Fruit fly (Drosophila melanogaster) whole organism, embryonic: ENCODE results near the gene Paf-AHalpha.

Experiments used
- BEAF-32 ChIP-seq: fragments of 200-800 bp; sonication (Bioruptor generic); optimal IDR thresholded peaks from 3 replicates; lab custom pipeline; 2017; ENCODE audit warnings: missing biosample characterization, missing genetic modification characterization, mild to moderate bottlenecking, moderate library complexity, missing genetic modification reagents
- Blimp-1 ChIP-seq: fragments of 200-800 bp; sonication (Bioruptor generic); optimal IDR thresholded peaks from 3 replicates; lab custom pipeline; 2018; ENCODE audit warnings: missing biosample characterization, missing genetic modification characterization, mild to moderate bottlenecking, moderate library complexity, missing genetic modification reagents
- BtbVII ChIP-seq: fragments of 200-800 bp; sonication (Bioruptor generic); optimal IDR thresholded peaks from 3 replicates; lab custom pipeline; 2017; ENCODE audit warnings: missing biosample characterization, mild to moderate bottlenecking, missing genetic modification characterization
- CG10209 ChIP-seq: fragments of 200-800 bp; sonication (Bioruptor generic); optimal IDR thresholded peaks from 3 replicates; lab custom pipeline; 2017; ENCODE audit warnings: missing biosample characterization, mild to moderate bottlenecking, missing genetic modification characterization, missing genetic modification reagents
- CG1024 ChIP-seq: fragments of 200-800 bp; sonication (Bioruptor generic); IDR thresholded peaks from 2 replicates; pipeline ENCODE4 v1.3.6; 2022; ENCODE audit warnings: missing biosample characterization, missing genetic modification characterization
- CG13123 ChIP-seq: fragments of 200-800 bp; sonication (Bioruptor generic); optimal IDR thresholded peaks from 2 replicates; lab custom pipeline; 2016; ENCODE audit warnings: missing biosample characterization, missing genetic modification characterization
- CG13424 ChIP-seq: fragments of 200-800 bp; sonication (Bioruptor generic); optimal IDR thresholded peaks from 2 replicates; lab custom pipeline; 2019; ENCODE audit warnings: missing biosample characterization, mild to moderate bottlenecking, missing genetic modification characterization, moderate library complexity
- CG16813 ChIP-seq: fragments of 200-800 bp; sonication (Bioruptor generic); IDR thresholded peaks from 3 replicates; pipeline ENCODE4 v1.3.6; 2022; ENCODE audit warnings: missing biosample characterization, missing genetic modification characterization; ENCODE audit not compliant: partially characterized antibody
- CG16815 ChIP-seq: fragments of 200-800 bp; sonication (Bioruptor generic); optimal IDR thresholded peaks from 3 replicates; lab custom pipeline; 2017; ENCODE audit warnings: missing biosample characterization, mild to moderate bottlenecking, missing genetic modification characterization
- CG17385 ChIP-seq: fragments of 200-800 bp; sonication (Bioruptor generic); optimal IDR thresholded peaks from 3 replicates; lab custom pipeline; 2018; ENCODE audit warnings: missing biosample characterization, mild to moderate bottlenecking, missing genetic modification characterization
- CG18476 ChIP-seq: fragments of 200-800 bp; sonication (Bioruptor generic); optimal IDR thresholded peaks from 2 replicates; lab custom pipeline; 2016; ENCODE audit warnings: missing biosample characterization, mild to moderate bottlenecking, missing genetic modification characterization
- CG2116 ChIP-seq: fragments of 200-800 bp; sonication (Bioruptor generic); optimal IDR thresholded peaks from 3 replicates; lab custom pipeline; 2018; ENCODE audit warnings: missing biosample characterization, mild to moderate bottlenecking, missing genetic modification characterization
- CG2875 ChIP-seq: fragments of 200-800 bp; sonication (Bioruptor generic); optimal IDR thresholded peaks from 2 replicates; lab custom pipeline; 2017; ENCODE audit warnings: missing biosample characterization, mild to moderate bottlenecking, missing genetic modification characterization, missing genetic modification reagents
- CG30020 ChIP-seq: fragments of 200-800 bp; optimal IDR thresholded peaks from 2 replicates; lab custom pipeline; 2019; ENCODE audit warnings: missing biosample characterization, mild to moderate bottlenecking, missing genetic modification characterization, moderate library complexity
- CG31388 ChIP-seq: fragments of 200-800 bp; sonication (Bioruptor generic); optimal IDR thresholded peaks from 2 replicates; lab custom pipeline; 2016; ENCODE audit warnings: missing biosample characterization, missing genetic modification characterization
- CG32772 ChIP-seq: fragments of 200-800 bp; sonication (Bioruptor generic); IDR thresholded peaks from 2 replicates; pipeline ENCODE4 v1.3.6; 2022; ENCODE audit warnings: missing biosample characterization, missing genetic modification characterization
- CG3847 ChIP-seq: fragments of 200-800 bp; sonication (Bioruptor generic); IDR thresholded peaks from 2 replicates; pipeline ENCODE4 v1.3.6; 2022; ENCODE audit warnings: missing biosample characterization, missing genetic modification characterization
- CG4360 ChIP-seq: fragments of 200-800 bp; sonication (Bioruptor generic); IDR thresholded peaks from 2 replicates; pipeline ENCODE4 v1.3.6; 2022; ENCODE audit warnings: missing biosample characterization, missing genetic modification characterization
- CG6683 ChIP-seq: fragments of 200-800 bp; sonication (Bioruptor generic); optimal IDR thresholded peaks from 2 replicates; lab custom pipeline; 2017; ENCODE audit warnings: missing biosample characterization, mild to moderate bottlenecking, missing genetic modification characterization, missing genetic modification reagents
- CG6689 ChIP-seq: fragments of 200-800 bp; sonication (Bioruptor generic); IDR thresholded peaks from 2 replicates; pipeline ENCODE4 v1.3.6; 2022; ENCODE audit warnings: missing biosample characterization, missing genetic modification characterization
- CG8089 ChIP-seq: fragments of 200-800 bp; sonication (Bioruptor generic); optimal IDR thresholded peaks from 3 replicates; lab custom pipeline; 2016; ENCODE audit warnings: missing biosample characterization, missing genetic modification characterization
- CG9215 ChIP-seq: fragments of 200-800 bp; sonication (Bioruptor generic); IDR thresholded peaks from 2 replicates; pipeline ENCODE4 v1.3.6; 2022; ENCODE audit warnings: missing biosample characterization, missing genetic modification characterization
- CG9797 ChIP-seq: fragments of 200-800 bp; sonication (Bioruptor generic); optimal IDR thresholded peaks from 3 replicates; lab custom pipeline; 2018; ENCODE audit warnings: missing biosample characterization, mild to moderate bottlenecking, missing genetic modification characterization
- CG9932 ChIP-seq: fragments of 200-800 bp; sonication (Bioruptor generic); IDR thresholded peaks from 2 replicates; pipeline ENCODE4 v1.3.6; 2022; ENCODE audit warnings: missing biosample characterization, missing genetic modification characterization
- Doc3 ChIP-seq: fragments of 200-800 bp; sonication (Bioruptor generic); IDR thresholded peaks from 3 replicates; pipeline ENCODE4 v1.3.6; 2022; ENCODE audit warnings: missing biosample characterization, missing genetic modification characterization; ENCODE audit not compliant: partially characterized antibody
- ERR ChIP-seq: fragments of 200-800 bp; sonication (Bioruptor generic); optimal IDR thresholded peaks from 2 replicates; lab custom pipeline; 2016; ENCODE audit warnings: missing biosample characterization, missing genetic modification characterization
- Gsc ChIP-seq: fragments of 200-800 bp; sonication (Bioruptor generic); IDR thresholded peaks from 2 replicates; pipeline ENCODE4 v1.3.6; 2022; ENCODE audit warnings: missing biosample characterization, missing genetic modification characterization
- H15 ChIP-seq: fragments of 200-800 bp; sonication (Bioruptor generic); IDR thresholded peaks from 3 replicates; pipeline ENCODE4 v1.3.6; 2022; ENCODE audit warnings: missing biosample characterization, missing genetic modification characterization
- HHEX ChIP-seq: fragments of 200-800 bp; sonication (Bioruptor generic); optimal IDR thresholded peaks from 3 replicates; lab custom pipeline; 2017; ENCODE audit warnings: missing biosample characterization, mild to moderate bottlenecking, missing genetic modification characterization, missing genetic modification reagents
- Hr3 ChIP-seq: fragments of 200-800 bp; sonication (Bioruptor generic); optimal IDR thresholded peaks from 3 replicates; lab custom pipeline; 2016; ENCODE audit warnings: missing biosample characterization, missing genetic modification characterization
- Jarid2 ChIP-seq: fragments of 200-800 bp; sonication (Bioruptor generic); optimal IDR thresholded peaks from 3 replicates; lab custom pipeline; 2017; ENCODE audit warnings: mild to moderate bottlenecking, missing biosample characterization, missing genetic modification reagents, missing genetic modification characterization
- Lhr ChIP-seq: fragments of 200-800 bp; sonication (Bioruptor generic); optimal IDR thresholded peaks from 3 replicates; lab custom pipeline; 2017; ENCODE audit warnings: mild to moderate bottlenecking, missing biosample characterization, missing genetic modification reagents, missing genetic modification characterization
- Mes4 ChIP-seq: fragments of 200-800 bp; sonication (Bioruptor generic); optimal IDR thresholded peaks from 2 replicates; lab custom pipeline; 2016; ENCODE audit warnings: missing biosample characterization, missing genetic modification characterization
- Rfx ChIP-seq: fragments of 200-800 bp; sonication (Bioruptor generic); IDR thresholded peaks from 2 replicates; pipeline ENCODE4 v1.3.6; 2022; ENCODE audit warnings: missing biosample characterization, missing genetic modification characterization
- Sry-β ChIP-seq: fragments of 200-800 bp; sonication (Bioruptor generic); optimal IDR thresholded peaks from 2 replicates; lab custom pipeline; 2018; ENCODE audit warnings: missing biosample characterization, mild to moderate bottlenecking, missing genetic modification characterization, moderate library complexity
- Usf ChIP-seq: fragments of 200-800 bp; sonication (Bioruptor generic); optimal IDR thresholded peaks from 2 replicates; lab custom pipeline; 2017; ENCODE audit warnings: missing genotype, missing biosample characterization, missing genetic modification characterization
- ab ChIP-seq: fragments of 200-800 bp; sonication (Bioruptor generic); optimal IDR thresholded peaks from 2 replicates; lab custom pipeline; 2016; ENCODE audit warnings: missing biosample characterization, missing genetic modification characterization
- ap ChIP-seq: fragments of 200-800 bp; sonication (Bioruptor generic); IDR thresholded peaks from 2 replicates; pipeline ENCODE4 v1.3.6; 2022; ENCODE audit warnings: missing biosample characterization, missing genetic modification characterization
- bcd ChIP-seq: fragments of 200-800 bp; sonication (Bioruptor generic); optimal IDR thresholded peaks from 2 replicates; lab custom pipeline; 2017; ENCODE audit warnings: missing biosample characterization, mild to moderate bottlenecking, missing genetic modification characterization
- br ChIP-seq: fragments of >200 bp; optimal IDR thresholded peaks from 2 replicates; lab custom pipeline; 2017
- dimm ChIP-seq: fragments of 200-800 bp; sonication (Bioruptor generic); IDR thresholded peaks from 2 replicates; pipeline ENCODE4 v1.3.6; 2022; ENCODE audit warnings: missing biosample characterization, missing genetic modification characterization
- gfzf ChIP-seq: fragments of 200-800 bp; sonication (Bioruptor generic); optimal IDR thresholded peaks from 2 replicates; lab custom pipeline; 2016; ENCODE audit warnings: missing biosample characterization, mild to moderate bottlenecking, missing genetic modification characterization, moderate library complexity
- nom ChIP-seq: fragments of 200-800 bp; sonication (Bioruptor generic); optimal IDR thresholded peaks from 2 replicates; lab custom pipeline; 2017; ENCODE audit warnings: missing biosample characterization, missing genetic modification characterization, mild to moderate bottlenecking, moderate library complexity, missing genetic modification reagents
- pzg ChIP-seq: fragments of 200-800 bp; sonication (Bioruptor generic); optimal IDR thresholded peaks from 3 replicates; lab custom pipeline; 2018; ENCODE audit warnings: missing biosample characterization, mild to moderate bottlenecking, missing genetic modification characterization, moderate library complexity
- row ChIP-seq: fragments of 200-800 bp; sonication (Bioruptor generic); IDR thresholded peaks from 3 replicates; pipeline ENCODE4 v1.3.6; 2022; ENCODE audit warnings: missing biosample characterization, missing genetic modification characterization
- ssp ChIP-seq: fragments of 200-800 bp; sonication (Bioruptor generic); IDR thresholded peaks from 2 replicates; pipeline ENCODE4 v1.3.6; 2022; ENCODE audit warnings: missing biosample characterization, missing genetic modification characterization
- vnd ChIP-seq: fragments of 200-800 bp; sonication (Bioruptor generic); IDR thresholded peaks from 3 replicates; pipeline ENCODE4 v1.3.6; 2022; ENCODE audit warnings: missing biosample characterization, missing genetic modification characterization; ENCODE audit not compliant: partially characterized antibody
- zfh2 ChIP-seq: fragments of 200-800 bp; sonication (Bioruptor generic); optimal IDR thresholded peaks from 2 replicates; lab custom pipeline; 2016; ENCODE audit warnings: missing biosample characterization, missing genetic modification characterization

Gene Paf-AHalpha

DNA sequence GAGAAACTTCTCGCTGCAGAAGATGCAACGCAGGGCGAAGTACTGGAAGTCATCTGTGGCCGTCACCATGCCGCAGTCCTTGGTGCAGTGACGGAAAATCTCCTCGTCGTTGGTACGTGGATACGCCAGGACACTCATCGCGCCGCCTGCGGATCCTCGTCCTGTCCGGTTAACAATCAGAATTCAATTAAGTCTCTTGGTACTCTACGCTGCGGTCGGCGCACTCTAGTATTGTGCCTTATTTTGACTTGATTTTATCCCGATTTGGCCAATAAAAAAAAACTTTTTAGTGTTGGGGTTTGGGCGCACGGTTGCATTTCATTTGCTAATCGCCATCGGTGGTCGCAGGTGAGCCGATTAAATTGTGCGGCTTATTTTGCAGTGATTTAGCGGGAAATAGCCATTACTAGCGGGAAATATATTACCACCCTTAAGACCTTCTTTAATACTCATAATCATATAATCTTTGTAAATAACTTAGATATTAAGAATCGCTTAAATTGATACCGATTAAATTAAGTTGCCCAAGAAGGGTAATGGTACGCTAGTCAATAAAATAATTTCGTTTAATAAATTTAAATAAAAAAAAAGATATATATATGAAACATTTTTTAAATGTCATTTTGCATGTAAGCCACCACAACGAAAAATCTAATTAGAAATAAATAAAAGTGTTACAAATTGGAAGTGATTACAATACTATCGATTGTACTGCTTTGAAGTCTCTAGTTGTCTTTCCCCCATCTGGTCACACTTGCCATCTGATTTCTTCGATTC lies 39.3 kb downstream of the Paf-AHalpha start, which contains the start of the genes CG8944 and CCT6 (continued):
- 0 out of 3 replicates have a peak, but pooled peaks have one; percentile 31 for TF ChIP-seq Doc3
- TF ChIP-seq CG16813, result peak; percentile 52; the same call in 2 of the 3 replicates
- no peak for TF ChIP-seq H15 (GFP tag; lab: Robert Waterston, UW)
- TF ChIP-seq BEAF-32, result peak; percentile 65
- TF ChIP-seq CG30020 (tag; lab: Kevin White, UChicago), result peak; percentile 4
- no peak for TF ChIP-seq CG4360 (GFP tag; lab: Robert Waterston, UW)
- TF ChIP-seq Lhr (GFP tag; lab: Kevin White, UChicago), result no peak
- TF ChIP-seq CG16815, result no peak
- TF ChIP-seq Jarid2 (GFP tag; lab: Kevin White, UChicago), result no peak
- TF ChIP-seq ssp (GFP tag; lab: Robert Waterston, UW), result peak; percentile 28; the same call in 1 of the 2 replicates
- peak; percentile 28 for TF ChIP-seq CG9797 (GFP tag; lab: Kevin White, UChicago)
- peak; percentile 45 for TF ChIP-seq gfzf (GFP tag; lab: Kevin White, UChicago)
- peak; percentile 77 for TF ChIP-seq row (GFP tag; lab: Robert Waterston, UW)
- peak; percentile 29 for TF ChIP-seq CG13424 (tag; lab: Kevin White, UChicago)
- TF ChIP-seq dimm, result no peak
- peak; percentile 35; the same call in 1 of the 3 replicates for TF ChIP-seq vnd (GFP tag; lab: Robert Waterston, UW)
- TF ChIP-seq CG3847, result 0 out of 2 replicates have a peak, but pooled peaks have one; percentile 4
- no peak for TF ChIP-seq CG17385 (GFP tag; lab: Kevin White, UChicago)
- TF ChIP-seq bcd (GFP tag; lab: Kevin White, UChicago), result peak; percentile 5
- TF ChIP-seq zfh2, result peak; percentile 16
- TF ChIP-seq CG10209 (GFP tag; lab: Kevin White, UChicago), result no peak
- 0 out of 2 replicates have a peak, but pooled peaks have one; percentile 6 for TF ChIP-seq CG6689
- no peak for TF ChIP-seq Usf (GFP tag; lab: Kevin White, UChicago)
- TF ChIP-seq CG18476 (GFP tag; lab: Kevin White, UChicago), result no peak
- 0 out of 2 replicates have a peak, but pooled peaks have one; percentile 31 for TF ChIP-seq CG9215
- TF ChIP-seq Hr3, result peak; percentile 28
- TF ChIP-seq ab, result no peak
- no peak for TF ChIP-seq Mes4
- no peak for TF ChIP-seq Gsc
- no peak for TF ChIP-seq HHEX
- TF ChIP-seq CG13123 (GFP tag; lab: Kevin White, UChicago), result no peak
- peak; percentile 71 for TF ChIP-seq CG9932 (GFP tag; lab: Robert Waterston, UW)

DNA sequence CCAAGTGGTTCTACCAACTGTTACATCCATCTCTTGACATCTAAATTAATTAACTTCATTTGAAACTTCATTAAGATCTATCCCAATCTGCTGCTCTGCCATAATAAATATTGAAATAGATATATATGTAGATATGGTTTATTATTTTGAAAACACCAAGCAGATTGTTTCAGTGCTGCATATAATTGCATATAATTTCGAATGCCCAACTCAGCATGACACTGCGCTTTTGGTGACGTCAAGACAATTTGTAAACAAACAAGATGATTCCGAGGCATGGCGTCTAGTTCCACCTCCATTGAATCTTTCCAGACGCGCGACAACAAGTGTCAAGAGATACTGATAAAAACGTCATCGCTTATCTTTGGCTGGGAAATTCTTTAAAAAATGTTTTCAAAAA lies 44.5 kb downstream of the Paf-AHalpha start:
- no peak for TF ChIP-seq CG1024 (GFP tag; lab: Robert Waterston, UW)
- no peak for TF ChIP-seq br (lab: Kevin White, UChicago)
- no peak for TF ChIP-seq pzg (GFP tag; lab: Kevin White, UChicago)
- peak; percentile 24; the same call in 2 of the 3 replicates for TF ChIP-seq row (GFP tag; lab: Robert Waterston, UW)
- TF ChIP-seq BtbVII (GFP tag; lab: Kevin White, UChicago), result peak; percentile 3
- 0 out of 2 replicates have a peak, but pooled peaks have one; percentile 28 for TF ChIP-seq CG9932 (GFP tag; lab: Robert Waterston, UW)
- TF ChIP-seq CG6683 (GFP tag; lab: Kevin White, UChicago), result no peak

dm6 chrX:15740288-15740726 lies 45.1 kb downstream of the Paf-AHalpha start:
- TF ChIP-seq Rfx (GFP tag; lab: Robert Waterston, UW) (peak; percentile 92), CG10209 (GFP tag; lab: Kevin White, UChicago) (peak; percentile 70), ERR (GFP tag; lab: Kevin White, UChicago) (peak; percentile 26), Blimp-1 (GFP tag; lab: Kevin White, UChicago) (peak; percentile 48), Sry-β (no peak), nom (GFP tag; lab: Kevin White, UChicago) (no peak), CG8089 (GFP tag; lab: Kevin White, UChicago) (no peak), ap (GFP tag; lab: Robert Waterston, UW) (peak; percentile 34; the same call in 1 of the 2 replicates), CG2875 (peak; percentile 1), gfzf (GFP tag; lab: Kevin White, UChicago) (no peak), CG32772 (GFP tag; lab: Robert Waterston, UW) (peak; percentile 69), CG2116 (GFP tag; lab: Kevin White, UChicago) (peak; percentile 26), CG31388 (no peak)
